Fruit fly (Drosophila melanogaster) whole organism, adult: ENCODE data around the gene shv.
A peak's percentile ranks its signal among the peaks of the same experiment; 100 is the strongest.

Experiments
- CG11617 ChIP-seq: fragments of 200-800 bp; sonication (Bioruptor generic); optimal IDR thresholded peaks from 2 replicates; lab custom pipeline; 2017; ENCODE audit warnings: mild to moderate bottlenecking, missing biosample characterization, missing genetic modification reagents, missing genetic modification characterization
- CG12768 ChIP-seq: fragments of 200-800 bp; sonication (Bioruptor generic); optimal IDR thresholded peaks from 2 replicates; lab custom pipeline; 2017; ENCODE audit warnings: missing biosample characterization, missing genetic modification characterization, mild to moderate bottlenecking, moderate library complexity, missing genetic modification reagents
- CG7045 ChIP-seq: fragments of 200-800 bp; sonication (Bioruptor generic); optimal IDR thresholded peaks from 2 replicates; lab custom pipeline; 2017; ENCODE audit warnings: missing biosample characterization, mild to moderate bottlenecking, missing genetic modification characterization
- Clk ChIP-seq: fragments of 200-800 bp; sonication (Bioruptor generic); optimal IDR thresholded peaks from 2 replicates; lab custom pipeline; 2017; ENCODE audit warnings: missing biosample characterization, missing genetic modification characterization
- Hr96 ChIP-seq: fragments of 200-800 bp; sonication (Bioruptor generic); optimal IDR thresholded peaks from 2 replicates; lab custom pipeline; 2016; ENCODE audit warnings: missing biosample characterization, missing genetic modification characterization
- cic ChIP-seq: fragments of 200-800 bp; sonication (Bioruptor generic); optimal IDR thresholded peaks from 2 replicates; lab custom pipeline; 2017; ENCODE audit warnings: missing biosample characterization, mild to moderate bottlenecking, missing genetic modification characterization, moderate library complexity
- kay ChIP-seq: fragments of 200-800 bp; sonication (Bioruptor generic); peaks from one replicate; lab custom pipeline; 2016; ENCODE audit warnings: missing biosample characterization, missing genetic modification characterization, borderline replicate concordance
- ovo ChIP-seq: fragments of 200-800 bp; sonication (Bioruptor generic); optimal IDR thresholded peaks from 2 replicates; lab custom pipeline; 2016; ENCODE audit warnings: missing biosample characterization, missing genetic modification characterization
- pad ChIP-seq: fragments of 200-800 bp; sonication (Bioruptor generic); optimal IDR thresholded peaks from 3 replicates; lab custom pipeline; 2017; ENCODE audit warnings: missing biosample characterization, missing genetic modification characterization, mild to moderate bottlenecking, moderate library complexity, missing genetic modification reagents
- tj ChIP-seq: fragments of 200-800 bp; sonication (Bioruptor generic); optimal IDR thresholded peaks from 3 replicates; lab custom pipeline; 2017; ENCODE audit warnings: missing biosample characterization, mild to moderate bottlenecking, missing genetic modification characterization, moderate library complexity
- toe ChIP-seq: fragments of 200-800 bp; sonication (Bioruptor generic); optimal IDR thresholded peaks from 2 replicates; lab custom pipeline; 2016; ENCODE audit warnings: missing biosample characterization, missing genetic modification characterization

DNA sequence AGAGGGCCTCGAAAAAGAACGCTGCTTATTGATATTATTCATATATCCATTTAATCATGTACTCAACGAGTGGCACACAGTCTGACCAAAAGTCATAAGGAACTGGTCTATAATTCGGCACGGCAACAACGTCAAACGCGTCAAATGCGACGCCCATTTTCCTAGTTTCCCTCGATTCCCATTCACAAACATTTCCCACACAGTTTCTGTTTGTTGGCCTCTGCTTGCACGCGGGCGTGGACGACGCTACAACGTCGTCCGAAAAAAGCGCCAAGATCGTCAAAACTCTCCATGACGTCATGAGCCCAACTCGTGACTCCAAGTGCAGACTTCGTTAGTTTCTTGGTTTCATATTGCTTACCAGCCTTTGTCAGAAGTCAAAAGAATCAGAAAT is 29.5 kb downstream of the shv start:
- TF ChIP-seq CG7045 (GFP tag; lab: Kevin White, UChicago) (no peak), cic (GFP tag; lab: Kevin White, UChicago) (no peak), CG11617 (GFP tag; lab: Kevin White, UChicago) (no peak), tj (GFP tag; lab: Kevin White, UChicago) (peak; percentile 71), toe (no peak), CG12768 (GFP tag; lab: Kevin White, UChicago) (no peak), kay (GFP tag; lab: Kevin White, UChicago) (no peak), pad (GFP tag; lab: Kevin White, UChicago) (no peak), ovo (no peak), Clk (no peak), Hr96 (GFP tag; lab: Kevin White, UChicago) (no peak)
